Worm (Caenorhabditis elegans): ENCODE data around the gene srbc-16.

srbc-16 gene

DNA sequence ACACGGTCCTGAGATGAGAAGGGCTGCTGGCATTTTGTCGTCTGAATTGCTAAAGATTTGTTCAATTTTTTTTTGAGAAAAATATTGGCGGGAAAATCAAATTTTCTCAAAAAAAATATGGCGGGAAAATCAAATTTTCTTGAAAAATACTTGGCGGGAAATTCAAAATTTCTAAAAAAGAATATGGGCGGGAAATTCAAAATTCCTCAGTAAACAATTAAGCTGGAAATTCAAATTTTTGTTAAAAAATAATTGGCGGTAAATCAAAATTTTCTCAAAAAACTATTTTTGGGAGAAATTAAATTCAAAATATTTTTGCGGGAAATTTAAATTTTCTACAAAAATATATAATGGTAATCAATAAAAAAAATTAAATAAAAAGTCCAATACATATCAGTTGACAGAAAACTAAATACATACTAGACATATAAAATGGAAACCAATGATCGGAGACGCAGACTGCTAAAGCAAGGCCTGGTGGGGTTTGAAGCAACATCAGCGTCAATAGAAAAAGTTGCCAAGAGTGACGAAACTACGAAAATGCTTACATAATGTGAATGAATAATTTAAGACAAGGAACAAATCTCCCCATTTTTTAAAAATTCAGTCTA is 32.7 kb downstream of the srbc-16 start, which contains the start of gene nhr-184:
Gene nhr-184 (minus strand): TSS at position 51 of the 611 bp plus-strand sequence.
- TF ChIP-seq ceh-36 (tag; optimal IDR thresholded peaks at IDR 0.05) (no peak), tra-4 (tag; optimal IDR thresholded peaks at IDR 0.05) (no peak), flt-1 (GFP tag; IDR thresholded peaks at IDR 0.05) (no peak), aly-1 (tag; optimal IDR thresholded peaks at IDR 0.05) (no peak), sea-1 (GFP tag; conservative IDR thresholded peaks at IDR 0.05) (no peak), B0310.2 (tag; optimal IDR thresholded peaks at IDR 0.05) (no peak), tbx-11 (GFP tag; IDR thresholded peaks at IDR 0.05) (no peak), pes-1 (GFP tag; IDR thresholded peaks at IDR 0.05) (no peak), hmbx-1 (tag; optimal IDR thresholded peaks at IDR 0.05) (no peak), hmg-4 (GFP tag; optimal IDR thresholded peaks at IDR 0.05) (no peak), ceh-13 (GFP tag; optimal IDR thresholded peaks at IDR 0.05) (no peak), ama-1 (optimal IDR thresholded peaks at IDR 0.05) (no peak), F13C5.2 (tag; optimal IDR thresholded peaks at IDR 0.05) (no peak), tbx-37 (GFP tag; conservative IDR thresholded peaks at IDR 0.05) (no peak)

DNA sequence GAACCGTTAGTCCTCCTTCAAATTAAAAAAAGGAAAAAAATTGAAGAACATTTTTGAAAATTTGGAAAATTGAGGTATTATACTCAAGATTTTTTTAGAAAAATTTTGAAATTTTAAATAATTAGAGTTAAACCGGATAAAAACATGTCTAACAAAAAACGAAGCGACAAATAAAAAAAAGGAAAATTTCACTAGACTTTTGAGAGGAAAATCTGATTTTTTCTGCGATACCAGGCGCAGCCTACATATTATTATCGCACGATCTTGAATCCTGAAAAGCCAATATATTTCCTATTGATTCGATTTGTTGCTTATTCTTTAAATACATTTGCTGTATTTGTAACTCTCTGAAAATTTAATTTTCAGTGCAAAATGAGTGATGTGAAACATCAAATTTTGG is 33.5 kb downstream of the srbc-16 start, which contains the start of gene nstp-8:
Gene nstp-8 (plus strand): TSS at position 301 of the 400 bp plus-strand sequence.
- TF ChIP-seq tra-4 (tag; optimal IDR thresholded peaks at IDR 0.05), result no peak
- TF ChIP-seq sea-1 (GFP tag; conservative IDR thresholded peaks at IDR 0.05), result no peak
- TF ChIP-seq scrt-1 (GFP tag; IDR thresholded peaks at IDR 0.05), result no peak
- TF ChIP-seq hmg-4 (GFP tag; optimal IDR thresholded peaks at IDR 0.05), result no peak
- no peak for TF ChIP-seq B0310.2 (tag; optimal IDR thresholded peaks at IDR 0.05)
- no peak for TF ChIP-seq hmbx-1 (tag; optimal IDR thresholded peaks at IDR 0.05)
- no peak for TF ChIP-seq pes-1 (GFP tag; IDR thresholded peaks at IDR 0.05)
- TF ChIP-seq aly-1 (tag; optimal IDR thresholded peaks at IDR 0.05), result no peak
- no peak for TF ChIP-seq flt-1 (GFP tag; IDR thresholded peaks at IDR 0.05)

DNA sequence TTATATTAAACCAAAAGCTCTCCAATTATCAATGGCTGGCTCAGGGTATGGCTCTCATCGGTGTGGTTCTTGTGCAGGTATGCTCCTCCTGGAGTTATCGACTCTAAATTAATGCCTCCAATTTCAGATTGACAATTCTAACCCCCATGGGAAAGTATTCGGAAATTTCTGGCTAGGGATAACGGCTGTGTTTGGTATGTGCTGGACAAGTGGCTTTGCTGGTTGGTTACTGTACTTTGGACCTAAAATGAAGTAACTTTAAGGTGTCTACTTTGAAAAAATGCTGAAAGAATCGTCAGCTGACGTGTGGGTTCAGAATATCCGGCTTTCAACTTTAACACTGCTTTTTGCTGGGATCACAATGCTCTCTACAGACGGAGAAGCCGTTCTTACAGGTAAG is 35.1 kb downstream of the srbc-16 start:
- TF ChIP-seq ets-7 (tag; optimal IDR thresholded peaks at IDR 0.05), result no peak
- no peak for TF ChIP-seq pes-1 (GFP tag; IDR thresholded peaks at IDR 0.05)
- no peak for TF ChIP-seq flt-1 (GFP tag; IDR thresholded peaks at IDR 0.05)
- no peak for TF ChIP-seq ceh-13 (GFP tag; optimal IDR thresholded peaks at IDR 0.05)
- TF ChIP-seq F13C5.2 (tag; optimal IDR thresholded peaks at IDR 0.05), result no peak

DNA sequence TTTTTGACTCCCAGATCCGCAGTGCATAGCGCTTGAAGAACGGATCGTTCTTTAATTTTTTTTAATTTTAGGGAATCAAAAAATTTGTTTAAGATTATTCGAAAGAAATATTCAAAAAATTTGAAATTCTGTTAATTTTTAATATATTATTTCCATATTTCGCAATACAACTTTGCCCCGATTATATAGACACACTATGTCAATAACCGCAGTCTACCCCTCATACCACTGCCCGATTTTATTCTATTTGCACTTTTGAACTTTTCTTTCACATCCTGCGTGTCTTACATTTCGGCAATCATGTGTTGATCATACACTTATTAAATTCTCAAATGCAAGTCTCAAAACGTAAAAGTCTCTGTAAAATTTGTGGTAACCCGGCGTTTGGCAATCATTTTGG is 37.0 kb downstream of the srbc-16 start, which contains the start of gene nhr-56:
Gene nhr-56 (plus strand): TSS at position 202 of the 400 bp plus-strand sequence.
- TF ChIP-seq hmbx-1 (tag; optimal IDR thresholded peaks at IDR 0.05), result no peak
- TF ChIP-seq ceh-13 (GFP tag; optimal IDR thresholded peaks at IDR 0.05), result no peak
- no peak for TF ChIP-seq aly-1 (tag; optimal IDR thresholded peaks at IDR 0.05)
- no peak for TF ChIP-seq pes-1 (GFP tag; IDR thresholded peaks at IDR 0.05)
- no peak for TF ChIP-seq F13C5.2 (tag; optimal IDR thresholded peaks at IDR 0.05)
- TF ChIP-seq sea-1 (GFP tag; conservative IDR thresholded peaks at IDR 0.05), result no peak
- TF ChIP-seq ama-1 (optimal IDR thresholded peaks at IDR 0.05), result no peak
- no peak for TF ChIP-seq tbx-11 (GFP tag; IDR thresholded peaks at IDR 0.05)

DNA sequence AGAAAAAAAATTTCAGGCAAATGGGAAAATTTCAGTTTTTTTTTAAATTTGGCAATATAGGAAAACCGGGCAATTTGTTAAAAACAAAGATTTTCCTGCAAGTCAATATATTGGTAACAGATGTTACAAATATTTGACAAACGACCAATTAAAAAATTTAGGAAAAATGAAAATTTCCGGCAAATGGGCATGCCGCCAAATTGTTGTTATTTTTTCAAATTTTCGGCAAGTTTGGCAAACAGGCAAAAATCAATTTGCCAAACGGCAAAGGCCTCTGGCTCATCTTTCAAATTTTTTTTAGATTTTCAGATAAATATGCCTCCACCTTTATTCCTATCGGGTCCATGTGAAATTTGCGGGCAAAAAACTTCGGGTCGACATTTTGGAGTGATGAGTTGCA is 39.9 kb downstream of the srbc-16 start, which contains the start of gene nhr-128:
Gene nhr-128 (plus strand): TSS at position 301 of the 400 bp plus-strand sequence.
- no peak for TF ChIP-seq tbx-11 (GFP tag; IDR thresholded peaks at IDR 0.05)
- no peak for TF ChIP-seq hnd-1 (tag; optimal IDR thresholded peaks at IDR 0.05)

DNA sequence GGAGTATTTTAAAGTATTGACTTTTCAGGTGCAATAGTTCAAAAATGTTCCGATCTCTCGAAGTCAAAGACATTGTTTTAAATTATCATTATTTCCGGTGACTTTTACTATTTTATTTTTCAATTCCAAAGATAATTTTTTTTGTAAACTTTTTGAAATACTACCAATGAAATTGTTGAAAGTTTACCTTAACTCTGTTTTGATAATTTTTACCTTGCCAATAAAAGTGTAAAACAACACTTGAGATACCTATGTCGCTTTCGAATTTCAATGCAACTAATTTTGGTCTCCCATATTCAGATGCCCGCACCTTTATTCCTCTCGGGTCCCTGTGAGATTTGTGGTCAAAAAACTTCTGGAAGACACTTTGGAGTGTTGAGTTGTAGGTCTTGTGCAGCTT is 43.3 kb downstream of the srbc-16 start, which contains the start of gene nhr-103:
Gene nhr-103 (plus strand): TSS at position 301 of the 400 bp plus-strand sequence.
- TF ChIP-seq hmg-4 (GFP tag; optimal IDR thresholded peaks at IDR 0.05) (no peak), tra-4 (tag; optimal IDR thresholded peaks at IDR 0.05) (no peak)

DNA sequence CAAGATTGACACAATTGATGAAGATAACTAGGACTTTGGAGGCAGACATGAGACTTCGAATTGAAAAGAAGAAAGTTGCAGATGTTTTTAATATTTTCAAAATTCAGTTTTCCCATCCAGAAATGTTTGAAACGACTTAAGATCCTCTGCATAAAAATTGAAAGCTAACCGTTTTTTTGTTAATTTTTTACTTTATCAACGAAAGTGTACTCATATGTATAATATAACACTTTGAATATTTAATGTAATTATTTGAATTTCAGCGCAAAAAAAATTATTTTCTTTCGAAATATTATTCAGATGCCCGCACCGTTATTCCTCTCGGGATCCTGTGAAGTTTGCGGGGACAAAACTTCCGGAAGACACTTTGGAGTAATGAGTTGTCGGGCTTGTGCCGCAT is 45.1 kb downstream of the srbc-16 start, which contains the start of gene nhr-18:
Gene nhr-18 (plus strand): TSS at position 301 of the 400 bp plus-strand sequence.
- TF ChIP-seq F13C5.2 (tag; optimal IDR thresholded peaks at IDR 0.05) (no peak), B0310.2 (tag; optimal IDR thresholded peaks at IDR 0.05) (no peak), sea-1 (GFP tag; conservative IDR thresholded peaks at IDR 0.05) (no peak), ceh-36 (tag; optimal IDR thresholded peaks at IDR 0.05) (no peak), ama-1 (optimal IDR thresholded peaks at IDR 0.05) (no peak), pes-1 (GFP tag; IDR thresholded peaks at IDR 0.05) (no peak), aly-1 (tag; optimal IDR thresholded peaks at IDR 0.05) (no peak), tra-4 (tag; optimal IDR thresholded peaks at IDR 0.05) (no peak), hnd-1 (tag; optimal IDR thresholded peaks at IDR 0.05) (no peak), hmbx-1 (tag; optimal IDR thresholded peaks at IDR 0.05) (no peak), tbx-11 (GFP tag; IDR thresholded peaks at IDR 0.05) (no peak), ceh-13 (GFP tag; optimal IDR thresholded peaks at IDR 0.05) (no peak), tbx-37 (GFP tag; conservative IDR thresholded peaks at IDR 0.05) (no peak), hmg-4 (GFP tag; optimal IDR thresholded peaks at IDR 0.05) (no peak), flt-1 (GFP tag; IDR thresholded peaks at IDR 0.05) (no peak), scrt-1 (GFP tag; IDR thresholded peaks at IDR 0.05) (no peak)

DNA sequence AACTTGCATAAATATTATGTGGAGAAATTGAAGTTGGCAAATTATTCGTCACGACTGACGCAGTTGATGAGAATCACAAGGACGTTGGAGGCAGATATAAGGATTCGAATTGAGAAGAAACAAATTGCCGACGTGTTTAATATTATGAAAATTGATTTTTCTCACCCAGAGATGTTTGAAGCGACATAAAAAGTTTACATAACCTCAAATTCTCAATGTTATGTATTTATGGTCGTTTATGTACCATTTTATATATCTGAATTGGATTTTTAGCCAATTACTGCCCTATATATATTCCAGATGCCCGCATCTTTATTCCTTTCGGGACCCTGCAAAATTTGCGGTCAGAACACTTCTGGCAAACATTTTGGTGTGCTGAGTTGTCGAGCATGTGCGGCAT is 46.9 kb downstream of the srbc-16 start, which contains the start of gene nhr-126:
Gene nhr-126 (plus strand): TSS at position 301 of the 400 bp plus-strand sequence.
- TF ChIP-seq B0310.2 (tag; optimal IDR thresholded peaks at IDR 0.05) (no peak), ama-1 (optimal IDR thresholded peaks at IDR 0.05) (no peak), sea-1 (GFP tag; conservative IDR thresholded peaks at IDR 0.05) (no peak), tra-4 (tag; optimal IDR thresholded peaks at IDR 0.05) (no peak), F13C5.2 (tag; optimal IDR thresholded peaks at IDR 0.05) (no peak), ets-7 (tag; optimal IDR thresholded peaks at IDR 0.05) (no peak), ceh-36 (tag; optimal IDR thresholded peaks at IDR 0.05) (no peak), scrt-1 (GFP tag; IDR thresholded peaks at IDR 0.05) (no peak), tbx-37 (GFP tag; conservative IDR thresholded peaks at IDR 0.05) (no peak), hmbx-1 (tag; optimal IDR thresholded peaks at IDR 0.05) (no peak)
